Worm (Caenorhabditis elegans): ENCODE data around the gene Y52E8A.3.

- TF ChIP-seq dsc-1 (tag; optimal IDR thresholded peaks at IDR 0.05) (no peak), unc-62 (GFP tag; optimal IDR thresholded peaks at IDR 0.05) (no peak), tbx-2 (tag; optimal IDR thresholded peaks at IDR 0.05) (no peak), snpc-4 (tag; optimal IDR thresholded peaks at IDR 0.05) (no peak), nhr-11 (tag; optimal IDR thresholded peaks at IDR 0.05) (no peak), pag-3 (tag; optimal IDR thresholded peaks at IDR 0.05; ENCODE audit: borderline replicate concordance, insufficient read depth) (no peak), hlh-4 (tag; optimal IDR thresholded peaks at IDR 0.05) (no peak)
Observed at ce11 chrII:4275637-4276252, 31.0 kb downstream of the Y52E8A.3 start, which contains the start of gene npr-42.

Data from whole organism, L1 larva.